Worm (Caenorhabditis elegans): ENCODE data around the gene srt-54.
A peak's percentile ranks its signal among the peaks of the same experiment; 100 is the strongest.

The srt-54 gene

ce11 chrII:75831-76230 lies 41.2 kb upstream of the srt-54 start:
- no peak for TF ChIP-seq sptf-1 (tag; optimal IDR thresholded peaks at IDR 0.05)
- no peak for TF ChIP-seq nhr-28 (tag; optimal IDR thresholded peaks at IDR 0.05)
- no peak for TF ChIP-seq ceh-83 (GFP tag; optimal IDR thresholded peaks at IDR 0.05)
- TF ChIP-seq mab-5 (tag; optimal IDR thresholded peaks at IDR 0.05): no peak
- TF ChIP-seq nhr-2 (tag; optimal IDR thresholded peaks at IDR 0.05): no peak
- no peak for TF ChIP-seq unc-62 (GFP tag; optimal IDR thresholded peaks at IDR 0.05)
- TF ChIP-seq ceh-39 (tag; optimal IDR thresholded peaks at IDR 0.05): no peak
- TF ChIP-seq ham-2 (GFP tag; optimal IDR thresholded peaks at IDR 0.05): no peak
- TF ChIP-seq snpc-4 (tag; optimal IDR thresholded peaks at IDR 0.05): no peak
- TF ChIP-seq nhr-237 (tag; optimal IDR thresholded peaks at IDR 0.05): no peak
- no peak for TF ChIP-seq elt-1 (tag; optimal IDR thresholded peaks at IDR 0.05; ENCODE audit: borderline replicate concordance, insufficient read depth)
- TF ChIP-seq pha-4 (tag; optimal IDR thresholded peaks at IDR 0.05): no peak
- TF ChIP-seq unc-120 (tag; optimal IDR thresholded peaks at IDR 0.05; ENCODE audit: poor library complexity, severe bottlenecking): no peak
- no peak for TF ChIP-seq lsy-2 (tag; optimal IDR thresholded peaks at IDR 0.05)

DNA sequence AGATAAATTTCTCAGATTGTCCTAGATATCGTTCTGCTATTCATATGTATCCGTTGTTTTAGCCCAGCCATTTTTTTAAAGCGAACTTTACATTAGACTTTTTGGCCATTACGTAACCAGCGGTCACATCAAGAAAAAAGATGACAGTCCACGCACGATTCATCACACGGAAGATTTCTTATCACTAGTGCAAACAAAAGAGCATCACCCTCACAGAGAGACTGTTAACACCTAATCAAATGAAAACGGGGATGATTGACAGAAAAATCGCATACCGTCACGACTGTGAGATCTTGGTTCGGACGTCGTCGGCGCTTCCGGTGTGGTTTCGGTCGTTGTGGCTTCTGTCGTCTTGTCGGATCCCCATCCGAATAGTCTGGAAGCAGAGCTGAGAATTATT lies 40.4 kb upstream of the srt-54 start:
- no peak for TF ChIP-seq M03D4.4 (tag; optimal IDR thresholded peaks at IDR 0.05)
- no peak for TF ChIP-seq unc-39 (tag; optimal IDR thresholded peaks at IDR 0.05)
- no peak for TF ChIP-seq mls-2 (tag; optimal IDR thresholded peaks at IDR 0.05)
- TF ChIP-seq mep-1 (tag; optimal IDR thresholded peaks at IDR 0.05): no peak
- no peak for TF ChIP-seq ceh-39 (tag; optimal IDR thresholded peaks at IDR 0.05)
- no peak for TF ChIP-seq nhr-237 (tag; optimal IDR thresholded peaks at IDR 0.05)
- no peak for TF ChIP-seq unc-120 (tag; optimal IDR thresholded peaks at IDR 0.05; ENCODE audit: poor library complexity, severe bottlenecking)
- no peak for TF ChIP-seq ces-1 (GFP tag; optimal IDR thresholded peaks at IDR 0.05)
- no peak for TF ChIP-seq lin-32 (GFP tag; optimal IDR thresholded peaks at IDR 0.05)
- no peak for TF ChIP-seq mab-5 (tag; optimal IDR thresholded peaks at IDR 0.05)
- TF ChIP-seq snpc-4 (tag; optimal IDR thresholded peaks at IDR 0.05): no peak
- no peak for TF ChIP-seq bed-3 (GFP tag; optimal IDR thresholded peaks at IDR 0.05)
- no peak for TF ChIP-seq pha-4 (tag; optimal IDR thresholded peaks at IDR 0.05)
- no peak for TF ChIP-seq blmp-1 (tag; optimal IDR thresholded peaks at IDR 0.05)
- no peak for TF ChIP-seq nhr-28 (tag; optimal IDR thresholded peaks at IDR 0.05)
- TF ChIP-seq sem-2 (GFP tag; optimal IDR thresholded peaks at IDR 0.05): no peak
- TF ChIP-seq tbx-8 (GFP tag; optimal IDR thresholded peaks at IDR 0.05): no peak

DNA sequence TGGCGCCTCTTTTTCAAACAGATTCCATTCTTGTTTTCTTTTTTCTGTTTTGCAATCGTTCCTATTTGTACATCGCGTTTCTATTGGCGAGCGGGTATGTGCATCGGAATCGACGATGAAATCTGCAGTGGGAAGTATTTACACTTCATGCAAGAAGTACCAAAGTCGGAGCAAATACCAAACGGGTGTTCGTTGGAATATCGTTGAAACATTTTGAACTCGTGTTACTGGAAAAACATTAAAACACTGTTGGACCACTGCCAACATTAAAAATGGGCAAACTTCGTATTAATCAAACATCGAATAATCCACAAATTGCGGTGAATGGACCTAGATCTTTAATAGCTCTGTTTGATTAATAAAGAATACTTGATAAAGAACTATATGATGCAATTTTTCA lies 37.9 kb upstream of the srt-54 start, which contains the start of gene C23H3.9:
TSS of gene C23H3.9 (minus strand) at position 101 of the 400 bp plus-strand sequence.
- TF ChIP-seq blmp-1 (tag; optimal IDR thresholded peaks at IDR 0.05): no peak
- TF ChIP-seq lin-13 (tag; optimal IDR thresholded peaks at IDR 0.05): no peak
- TF ChIP-seq mep-1 (tag; optimal IDR thresholded peaks at IDR 0.05): no peak
- TF ChIP-seq nhr-2 (tag; optimal IDR thresholded peaks at IDR 0.05): no peak
- no peak for TF ChIP-seq sptf-1 (tag; optimal IDR thresholded peaks at IDR 0.05)
- no peak for TF ChIP-seq tbx-8 (GFP tag; optimal IDR thresholded peaks at IDR 0.05)
- TF ChIP-seq elt-3 (tag; optimal IDR thresholded peaks at IDR 0.05): no peak
- no peak for TF ChIP-seq ceh-83 (GFP tag; optimal IDR thresholded peaks at IDR 0.05)
- TF ChIP-seq bed-3 (GFP tag; optimal IDR thresholded peaks at IDR 0.05): no peak
- TF ChIP-seq sem-2 (GFP tag; optimal IDR thresholded peaks at IDR 0.05): no peak
- no peak for TF ChIP-seq ceh-39 (tag; optimal IDR thresholded peaks at IDR 0.05)
- TF ChIP-seq unc-120 (tag; optimal IDR thresholded peaks at IDR 0.05; ENCODE audit: poor library complexity, severe bottlenecking): no peak
- no peak for TF ChIP-seq M03D4.4 (tag; optimal IDR thresholded peaks at IDR 0.05)
- TF ChIP-seq elt-1 (tag; optimal IDR thresholded peaks at IDR 0.05; ENCODE audit: borderline replicate concordance, insufficient read depth): no peak
- TF ChIP-seq mab-5 (tag; optimal IDR thresholded peaks at IDR 0.05): no peak
- no peak for TF ChIP-seq mls-2 (tag; optimal IDR thresholded peaks at IDR 0.05)
- no peak for TF ChIP-seq ham-2 (GFP tag; optimal IDR thresholded peaks at IDR 0.05)

DNA sequence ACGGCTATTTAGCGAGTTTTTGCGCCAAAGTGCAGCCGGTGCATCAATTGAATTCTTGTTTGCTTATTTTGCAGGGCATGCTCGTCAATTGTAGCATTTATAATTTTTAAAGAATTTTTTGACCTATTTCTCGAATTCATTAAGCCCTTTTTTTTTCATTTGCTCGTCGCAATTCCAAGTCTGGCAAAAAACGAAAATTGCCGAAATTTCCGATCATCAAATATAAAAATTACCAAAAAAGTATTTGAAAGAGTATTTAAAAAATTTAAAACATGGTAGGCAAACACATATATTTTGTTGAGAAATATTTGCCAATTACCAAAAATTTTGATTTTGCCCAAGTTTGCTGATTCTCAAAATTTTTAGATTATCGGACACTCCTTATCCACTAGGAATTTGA lies 32.9 kb upstream of the srt-54 start, which contains the start of gene C50D2.6:
TSS of gene C50D2.6 (plus strand) at position 301 of the 400 bp plus-strand sequence.
- TF ChIP-seq unc-62 (GFP tag; optimal IDR thresholded peaks at IDR 0.05) (no peak), hlh-1 (tag; optimal IDR thresholded peaks at IDR 0.05) (no peak)

DNA sequence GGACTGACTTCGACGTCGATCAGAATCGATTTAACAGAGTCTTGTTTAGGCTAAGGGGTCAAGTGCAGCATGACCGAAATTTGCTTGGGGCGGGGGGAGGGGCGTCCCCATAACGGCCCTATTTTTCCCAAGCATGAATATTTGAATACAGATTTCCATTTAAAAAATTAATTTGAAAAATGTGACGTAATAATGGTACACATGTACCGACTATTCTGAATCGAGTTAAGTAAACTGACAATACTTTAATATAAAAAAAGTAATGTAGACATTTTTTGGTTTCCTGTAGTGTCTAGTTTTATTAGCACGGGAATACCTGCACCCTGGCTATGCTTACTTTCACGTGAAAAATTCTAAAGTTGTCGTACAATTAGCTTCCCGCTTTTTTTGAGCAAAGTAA lies 30.2 kb upstream of the srt-54 start:
- TF ChIP-seq zip-8 (tag; optimal IDR thresholded peaks at IDR 0.05) (peak; percentile 56), unc-120 (tag; optimal IDR thresholded peaks at IDR 0.05; ENCODE audit: poor library complexity, severe bottlenecking) (no peak)

DNA sequence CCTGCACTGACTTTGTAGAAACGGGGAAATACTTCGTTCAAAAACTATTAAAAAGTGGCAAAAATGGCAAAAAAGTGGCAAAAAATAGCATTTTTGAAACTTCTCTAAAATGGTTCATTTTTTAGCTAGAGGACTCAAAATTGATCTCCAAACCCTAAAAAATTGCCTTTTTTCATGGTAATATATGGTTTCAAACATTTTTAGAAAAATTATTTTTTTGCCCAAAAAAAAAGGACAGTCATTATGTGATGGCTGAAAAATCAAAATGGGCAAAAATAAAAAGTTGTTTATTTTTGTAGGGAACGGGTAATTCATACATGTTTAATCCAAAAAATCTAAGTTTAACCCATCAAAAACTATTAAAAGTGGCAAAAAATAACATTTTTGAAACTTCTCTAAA lies 29.1 kb upstream of the srt-54 start:
- TF ChIP-seq sptf-1 (tag; optimal IDR thresholded peaks at IDR 0.05) (no peak), mls-2 (tag; optimal IDR thresholded peaks at IDR 0.05) (no peak), unc-120 (tag; optimal IDR thresholded peaks at IDR 0.05; ENCODE audit: poor library complexity, severe bottlenecking) (no peak), nhr-28 (tag; optimal IDR thresholded peaks at IDR 0.05) (no peak), lin-13 (tag; optimal IDR thresholded peaks at IDR 0.05) (no peak), hlh-1 (tag; optimal IDR thresholded peaks at IDR 0.05) (no peak), flh-1 (GFP tag; optimal IDR thresholded peaks at IDR 0.05) (no peak), snpc-4 (tag; optimal IDR thresholded peaks at IDR 0.05) (no peak), cnd-1 (tag; optimal IDR thresholded peaks at IDR 0.05) (no peak), ceh-43 (GFP tag; optimal IDR thresholded peaks at IDR 0.05) (no peak), nhr-12 (tag; optimal IDR thresholded peaks at IDR 0.05) (no peak), drap-1 (GFP tag; optimal IDR thresholded peaks at IDR 0.05) (no peak), ces-1 (GFP tag; optimal IDR thresholded peaks at IDR 0.05) (no peak), bed-3 (GFP tag; optimal IDR thresholded peaks at IDR 0.05) (no peak), mep-1 (tag; optimal IDR thresholded peaks at IDR 0.05) (no peak), mab-5 (tag; optimal IDR thresholded peaks at IDR 0.05) (no peak), ham-2 (GFP tag; optimal IDR thresholded peaks at IDR 0.05) (no peak), elt-3 (tag; optimal IDR thresholded peaks at IDR 0.05) (no peak)
